Fruit fly (Drosophila melanogaster) whole organism: ENCODE data around the gene Sbat.

ENCODE experiments used
- CG8478 ChIP-seq: fragments of >200 bp; optimal IDR thresholded peaks from 2 replicates; lab custom pipeline; 2018; ENCODE audit warnings: inconsistent platforms
- Dll ChIP-seq: fragments of >200 bp; optimal IDR thresholded peaks from 2 replicates; lab custom pipeline; 2017
- EcR ChIP-seq, 2 experiments: fragments of >200 bp; optimal IDR thresholded peaks; 2 replicates each; lab custom pipeline; 2017; ENCODE audit warnings: missing biosample characterization in 2 of 2, missing genetic modification characterization in 2 of 2, missing genetic modification reagents in 2 of 2
- pan ChIP-seq: fragments of >200 bp; optimal IDR thresholded peaks from 2 replicates; lab custom pipeline; 2017
- psq ChIP-seq: fragments of >200 bp; optimal IDR thresholded peaks from 2 replicates; lab custom pipeline; 2017
- usp ChIP-seq: fragments of >200 bp; optimal IDR thresholded peaks from 2 replicates; lab custom pipeline; 2017; ENCODE audit warnings: missing biosample characterization, missing genetic modification characterization, mixed read lengths

Gene Sbat

DNA sequence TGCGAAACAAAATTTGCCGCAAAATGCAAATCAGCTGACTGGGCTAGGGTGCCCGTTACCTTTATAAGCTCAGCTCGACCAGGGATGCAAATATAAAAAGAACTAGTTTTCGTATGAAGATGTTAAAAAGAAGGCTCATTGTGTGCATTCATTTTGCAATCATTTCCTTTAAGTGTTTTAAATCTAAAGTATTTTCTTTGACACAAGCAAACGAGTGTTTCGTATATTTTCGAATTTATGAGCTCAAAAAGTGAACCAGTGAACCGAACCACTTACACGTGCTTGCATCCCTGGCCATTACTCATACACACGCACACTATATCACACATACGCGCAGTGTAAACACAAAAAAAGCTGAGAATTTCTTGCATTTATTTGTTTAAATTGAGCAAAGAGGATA is at the start of gene Sbat, which contains the start of gene Prx6a:
Gene Sbat (plus strand): TSS at position 157 of the 400 bp plus-strand sequence.
Gene Prx6a (minus strand): TSS at position 45 of the 400 bp plus-strand sequence.
- TF ChIP-seq EcR (GFP tag; optimal IDR thresholded peaks at IDR 0.05; lab: Kevin White, UChicago) (no peak), pan (lab: Kevin White, UChicago) (no peak)

DNA sequence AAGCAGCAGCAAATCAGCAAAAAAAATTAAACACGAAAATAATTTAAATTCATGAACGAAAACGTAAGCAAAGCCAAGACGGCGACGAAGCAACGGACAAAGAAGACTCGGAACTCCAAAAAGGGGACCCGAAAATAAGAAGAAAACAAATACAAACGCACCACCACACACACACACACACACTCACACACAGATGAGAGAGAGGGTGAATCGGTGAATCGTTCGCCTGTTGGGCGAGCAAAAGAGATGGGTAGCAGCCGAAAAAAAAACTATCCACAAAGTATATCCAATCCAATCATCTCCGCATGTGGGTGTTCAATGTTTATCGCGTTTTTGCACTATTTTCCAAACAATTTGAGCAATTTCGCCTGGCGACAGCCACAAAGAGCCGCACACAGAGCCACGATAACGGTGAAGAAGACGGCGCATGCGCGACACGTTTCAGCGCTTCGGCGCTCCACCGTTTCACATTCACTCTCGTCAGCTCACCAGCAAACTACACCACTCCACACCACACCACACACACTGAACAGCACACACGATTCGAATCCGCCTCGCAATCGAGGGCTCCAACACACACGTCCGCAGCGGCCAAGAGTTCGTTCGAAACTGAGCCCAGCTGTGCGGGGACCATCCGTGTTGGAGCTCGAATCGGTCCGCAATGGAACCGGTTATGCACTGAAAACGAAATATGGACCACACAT is 48.4 kb upstream of the Sbat start, which contains the start of gene Duox:
Gene Duox (minus strand): TSS at position 612 of the 704 bp plus-strand sequence.
- TF ChIP-seq psq (no peak), pan (lab: Kevin White, UChicago) (no peak), CG8478 (lab: Kevin White, UChicago) (no peak), usp (GFP tag; lab: Kevin White, UChicago) (no peak), Dll (lab: Kevin White, UChicago) (no peak), EcR (GFP tag; optimal IDR thresholded peaks at IDR 0.05; lab: Kevin White, UChicago) (no peak)

- peak; percentile 36 for TF ChIP-seq Dll (lab: Kevin White, UChicago)
- TF ChIP-seq CG8478 (lab: Kevin White, UChicago) = no peak
Measured at dm6 chr2L:2830341-2830800, 47.8 kb upstream of the Sbat start.

DNA sequence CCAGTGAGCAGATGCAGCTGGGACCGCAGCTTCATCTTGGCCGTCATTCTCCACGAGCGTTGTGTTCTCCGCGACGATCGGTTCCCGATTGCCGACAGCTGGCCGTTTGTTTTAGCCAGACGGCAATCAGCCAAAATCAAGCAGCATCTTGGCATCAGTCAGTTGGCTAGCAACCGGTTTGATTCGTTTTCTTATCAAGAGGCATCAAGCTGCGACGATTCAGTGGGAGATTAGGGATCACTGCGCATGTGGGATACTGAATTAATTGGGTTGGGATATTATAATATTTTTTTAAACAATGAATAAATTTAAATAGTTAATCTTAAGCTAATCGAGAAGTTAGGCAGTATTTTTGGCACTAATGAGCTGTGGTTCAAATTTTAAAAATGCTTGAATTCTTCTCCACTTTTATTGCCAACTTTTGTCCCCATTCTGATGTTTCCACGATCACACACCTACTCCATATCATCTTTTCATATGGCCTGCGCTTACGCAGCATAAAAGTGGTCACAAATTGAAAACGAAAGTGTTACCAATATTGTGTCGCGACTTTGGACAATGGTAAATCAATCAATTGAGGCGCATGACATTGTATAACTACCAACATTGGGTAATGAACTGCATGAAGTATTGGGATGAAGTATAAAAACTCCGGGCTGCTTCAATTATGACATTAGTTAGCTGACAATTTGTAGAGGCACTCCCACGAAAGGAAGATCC is 40.2 kb upstream of the Sbat start, which contains the start of the genes CG3119 and Cpr23B:
Gene CG3119 (minus strand): TSS at position 92 of the 720 bp plus-strand sequence.
Gene Cpr23B (plus strand): TSS at position 670 of the 720 bp plus-strand sequence.
- no peak for TF ChIP-seq psq
- no peak for TF ChIP-seq usp (GFP tag; lab: Kevin White, UChicago)
- TF ChIP-seq CG8478 (lab: Kevin White, UChicago) = no peak
- TF ChIP-seq EcR (GFP tag; optimal IDR thresholded peaks at IDR 0.05; lab: Kevin White, UChicago) = no peak
- no peak for TF ChIP-seq Dll (lab: Kevin White, UChicago)
- no peak for TF ChIP-seq pan (lab: Kevin White, UChicago)

DNA sequence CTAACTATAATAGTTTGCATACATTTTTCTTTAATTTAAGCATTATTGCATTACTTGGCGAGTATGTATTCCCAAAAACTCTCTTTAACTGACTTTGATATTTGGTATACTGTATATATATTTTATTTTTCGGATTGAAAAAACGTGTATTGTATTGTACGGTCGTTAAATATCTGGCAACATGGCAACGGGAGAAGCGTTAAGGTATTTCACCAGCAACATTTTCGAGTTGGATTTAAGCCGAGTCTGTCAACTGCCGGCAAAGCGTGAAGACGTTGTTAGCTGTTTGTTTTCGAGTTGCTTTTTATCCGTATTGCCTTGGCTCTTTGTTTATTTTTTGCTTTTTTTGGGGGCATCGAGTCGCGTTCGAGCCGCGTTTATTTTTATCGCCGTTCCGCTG is 38.3 kb upstream of the Sbat start, which contains the start of gene CG2975:
Gene CG2975 (plus strand): TSS at position 275 of the 400 bp plus-strand sequence.
- no peak for TF ChIP-seq Dll (lab: Kevin White, UChicago)
- TF ChIP-seq CG8478 (lab: Kevin White, UChicago) = no peak
- TF ChIP-seq usp (GFP tag; lab: Kevin White, UChicago) = no peak
- no peak for TF ChIP-seq EcR (GFP tag; optimal IDR thresholded peaks at IDR 0.05; lab: Kevin White, UChicago)
- no peak for TF ChIP-seq psq
- TF ChIP-seq pan (lab: Kevin White, UChicago) = no peak

dm6 chr2L:2840311-2840710 is 37.8 kb upstream of the Sbat start:
- no peak for TF ChIP-seq psq
- TF ChIP-seq usp (GFP tag; lab: Kevin White, UChicago) = no peak
- no peak for TF ChIP-seq Dll (lab: Kevin White, UChicago)
- TF ChIP-seq CG8478 (lab: Kevin White, UChicago) = no peak
- TF ChIP-seq pan (lab: Kevin White, UChicago) = no peak
- TF ChIP-seq EcR (GFP tag; optimal IDR thresholded peaks at IDR 0.05; lab: Kevin White, UChicago) = no peak

DNA sequence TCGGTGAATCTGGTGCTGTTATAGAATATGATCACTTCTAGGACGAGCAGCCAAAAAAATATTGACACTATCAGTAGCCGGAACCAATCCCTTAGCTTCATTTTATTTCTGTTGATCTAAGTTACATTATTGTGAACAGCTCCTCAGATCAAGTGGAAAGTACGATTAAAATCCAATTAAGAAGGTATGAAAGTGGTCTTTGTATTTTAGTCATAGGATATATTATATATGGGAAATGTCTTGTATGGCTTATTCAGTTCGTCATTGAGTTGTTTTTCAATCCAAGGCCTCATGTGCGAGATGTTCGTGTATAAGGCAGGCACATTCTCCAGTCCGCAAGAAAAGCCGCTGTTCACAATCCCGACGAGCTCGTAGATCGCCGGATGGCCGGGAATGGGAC is 33.7 kb upstream of the Sbat start, which contains the start of gene CG18558:
Gene CG18558 (minus strand): TSS at position 101 of the 400 bp plus-strand sequence.
- TF ChIP-seq CG8478 (lab: Kevin White, UChicago) (no peak), pan (lab: Kevin White, UChicago) (no peak), usp (GFP tag; lab: Kevin White, UChicago) (no peak), EcR (GFP tag; optimal IDR thresholded peaks at IDR 0.05; lab: Kevin White, UChicago) (no peak)

DNA sequence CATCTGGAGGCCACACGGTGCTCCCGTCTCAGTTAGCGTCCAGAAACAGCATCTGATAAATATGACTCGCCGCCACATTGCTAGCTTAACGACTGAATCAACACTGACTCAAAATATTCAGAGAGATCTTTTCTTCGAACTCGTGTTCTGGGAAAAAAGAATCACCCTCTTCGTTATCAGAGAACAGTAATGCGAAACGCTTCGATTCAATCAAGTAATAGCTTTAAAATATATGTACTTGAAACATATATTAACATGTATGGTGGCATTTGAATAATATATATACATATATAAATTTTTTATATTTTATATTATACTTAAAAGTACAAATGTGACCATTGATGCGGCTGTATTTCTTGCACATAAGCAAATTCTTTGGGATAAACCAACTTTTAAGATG is 32.5 kb upstream of the Sbat start, which contains the start of gene CG18557:
Gene CG18557 (minus strand): TSS at position 101 of the 400 bp plus-strand sequence.
- no peak for TF ChIP-seq Dll (lab: Kevin White, UChicago)
- TF ChIP-seq usp (GFP tag; lab: Kevin White, UChicago) = no peak
- TF ChIP-seq pan (lab: Kevin White, UChicago) = no peak
- TF ChIP-seq EcR (GFP tag; optimal IDR thresholded peaks at IDR 0.05; lab: Kevin White, UChicago) = no peak
- no peak for TF ChIP-seq CG8478 (lab: Kevin White, UChicago)
- no peak for TF ChIP-seq psq

DNA sequence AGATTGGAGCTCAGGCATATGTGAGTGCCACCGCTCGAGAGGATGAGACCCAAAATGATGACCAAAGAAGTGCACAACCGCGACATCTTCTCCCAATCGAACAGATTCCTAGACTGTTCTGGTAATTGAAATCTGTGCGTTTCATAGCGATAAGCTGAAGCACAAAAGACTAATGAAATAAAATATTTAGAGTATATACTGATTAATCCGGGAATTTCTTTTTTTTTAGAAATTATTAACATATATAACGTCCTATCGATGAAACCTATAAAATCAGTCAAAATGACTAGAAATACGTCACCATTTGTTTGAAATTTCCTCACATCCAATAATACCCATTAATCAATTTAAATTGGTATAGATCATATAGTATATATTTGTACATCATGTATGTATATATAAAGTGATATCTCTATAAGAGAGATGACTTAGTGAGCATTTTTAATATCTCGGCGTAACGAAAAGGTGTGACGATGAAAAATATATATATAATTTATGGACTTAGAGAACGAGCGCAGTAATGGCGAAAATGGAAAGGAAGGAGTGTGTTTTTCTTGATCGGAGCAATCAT is 30.9 kb upstream of the Sbat start, which contains the start of the genes CG3117 and CG2983:
Gene CG3117 (minus strand): TSS at position 101 of the 571 bp plus-strand sequence.
Gene CG2983 (plus strand): TSS at position 521 of the 571 bp plus-strand sequence.
- TF ChIP-seq CG8478 (lab: Kevin White, UChicago) (no peak), EcR (GFP tag; optimal IDR thresholded peaks at IDR 0.05; lab: Kevin White, UChicago) (no peak), pan (lab: Kevin White, UChicago) (no peak), Dll (lab: Kevin White, UChicago) (no peak)

DNA sequence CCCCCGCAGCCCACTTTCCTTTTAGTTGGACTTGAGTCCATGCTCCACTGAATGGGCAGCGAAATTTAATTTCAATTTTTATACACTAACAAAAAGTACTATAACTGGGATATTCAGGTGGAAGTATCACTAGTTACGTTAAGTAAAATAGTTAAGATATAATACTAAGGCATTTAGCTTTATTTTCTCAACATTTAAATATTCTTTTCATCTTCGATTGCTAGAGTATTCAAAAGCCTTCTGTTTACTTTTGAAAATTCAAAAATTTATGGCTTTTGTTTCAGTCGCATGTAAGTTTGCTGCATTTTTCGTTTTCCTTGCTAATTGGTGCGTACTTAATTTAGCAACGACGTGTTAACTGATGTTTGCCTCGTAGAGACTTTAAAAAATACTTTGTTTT is 26.6 kb upstream of the Sbat start:
- no peak for TF ChIP-seq usp (GFP tag; lab: Kevin White, UChicago)
- TF ChIP-seq pan (lab: Kevin White, UChicago) = no peak
- TF ChIP-seq CG8478 (lab: Kevin White, UChicago) = no peak
- TF ChIP-seq psq = no peak
- no peak for TF ChIP-seq EcR (GFP tag; optimal IDR thresholded peaks at IDR 0.05; lab: Kevin White, UChicago)
- no peak for TF ChIP-seq Dll (lab: Kevin White, UChicago)

DNA sequence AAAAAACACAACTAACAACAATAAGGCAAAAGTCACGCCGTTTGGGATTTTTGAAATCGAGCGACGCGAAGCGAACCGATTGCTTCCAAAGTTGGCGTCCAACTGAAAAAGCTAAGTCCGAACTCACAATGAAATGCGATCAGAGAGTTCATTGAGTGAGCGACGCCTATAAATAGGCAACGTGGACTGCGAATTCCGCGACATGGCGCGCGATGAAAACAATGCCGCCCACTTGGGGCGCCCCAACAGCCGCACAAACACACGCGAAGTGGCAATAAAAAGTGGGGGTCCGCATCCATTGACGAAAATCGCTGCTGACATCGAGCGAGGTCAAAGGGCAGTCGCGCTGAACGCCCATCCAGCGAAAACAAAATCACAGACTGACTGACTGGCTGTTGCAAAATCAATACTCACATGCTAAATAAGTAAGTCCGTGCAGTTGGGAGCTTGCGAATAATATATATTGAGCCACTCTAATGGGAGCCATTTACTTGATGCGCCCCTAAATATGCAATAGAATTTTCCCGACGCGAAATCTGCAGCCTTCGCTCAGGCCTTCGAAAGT is 22.9 kb upstream of the Sbat start:
- TF ChIP-seq pan (lab: Kevin White, UChicago) (no peak), EcR (GFP tag; optimal IDR thresholded peaks at IDR 0.05; lab: Kevin White, UChicago) (no peak), Dll (lab: Kevin White, UChicago) (no peak), CG8478 (lab: Kevin White, UChicago) (no peak), usp (GFP tag; lab: Kevin White, UChicago) (no peak), psq (no peak)
